Fruit fly (Drosophila melanogaster) whole organism, pupa: Measurements from ENCODE around the gene p-cup.

Source experiments
- CG10348 ChIP-seq: fragments of 200-800 bp; sonication (Bioruptor generic); IDR thresholded peaks from 2 replicates; pipeline ENCODE4 v1.3.6; 2022; ENCODE audit warnings: missing biosample characterization, missing genetic modification characterization
- CG12605 ChIP-seq: fragments of 200-800 bp; sonication (Bioruptor generic); IDR thresholded peaks from 2 replicates; pipeline ENCODE4 v1.3.6; 2022; ENCODE audit warnings: missing biosample characterization, missing genetic modification characterization
- CG13204 ChIP-seq: fragments of 200-800 bp; sonication (Bioruptor generic); optimal IDR thresholded peaks from 2 replicates; lab custom pipeline; 2018; ENCODE audit warnings: missing biosample characterization, mild to moderate bottlenecking, missing genetic modification characterization, moderate library complexity
- CG14655 ChIP-seq: fragments of 200-800 bp; sonication (Bioruptor generic); optimal IDR thresholded peaks from 3 replicates; lab custom pipeline; 2017; ENCODE audit warnings: mild to moderate bottlenecking, missing biosample characterization, missing genetic modification reagents, missing genetic modification characterization
- CG15710 ChIP-seq: fragments of 200-800 bp; sonication (Bioruptor generic); optimal IDR thresholded peaks from 2 replicates; lab custom pipeline; 2018; ENCODE audit warnings: missing biosample characterization, mild to moderate bottlenecking, missing genetic modification characterization, moderate library complexity
- CG17806 ChIP-seq: fragments of 200-800 bp; sonication (Bioruptor generic); optimal IDR thresholded peaks from 2 replicates; lab custom pipeline; 2018; ENCODE audit warnings: missing biosample characterization, mild to moderate bottlenecking, missing genetic modification characterization, moderate library complexity
- CG32121 ChIP-seq: fragments of 200-800 bp; sonication (Bioruptor generic); IDR thresholded peaks from 2 replicates; pipeline ENCODE4 v1.3.6; 2022; ENCODE audit warnings: missing biosample characterization, missing genetic modification characterization
- CG34367 ChIP-seq: fragments of 200-800 bp; sonication (Bioruptor generic); optimal IDR thresholded peaks from 2 replicates; lab custom pipeline; 2018; ENCODE audit warnings: missing biosample characterization, mild to moderate bottlenecking, missing genetic modification characterization
- CG4496 ChIP-seq: fragments of 200-800 bp; sonication (Bioruptor generic); IDR thresholded peaks from 3 replicates; pipeline ENCODE4 v1.3.6; 2022; ENCODE audit warnings: missing biosample characterization, missing genetic modification characterization
- CG8159 ChIP-seq: fragments of 200-800 bp; sonication (Bioruptor generic); optimal IDR thresholded peaks from 3 replicates; lab custom pipeline; 2018; ENCODE audit warnings: missing biosample characterization, mild to moderate bottlenecking, missing genetic modification characterization, moderate library complexity
- CG8301 ChIP-seq: fragments of 200-800 bp; sonication (Bioruptor generic); optimal IDR thresholded peaks from 2 replicates; lab custom pipeline; 2018; ENCODE audit warnings: missing biosample characterization, mild to moderate bottlenecking, missing genetic modification characterization
- CG9948 ChIP-seq: fragments of 200-800 bp; sonication (Bioruptor generic); optimal IDR thresholded peaks from 2 replicates; lab custom pipeline; 2018; ENCODE audit warnings: missing biosample characterization, mild to moderate bottlenecking, missing genetic modification characterization, moderate library complexity
- D1 ChIP-seq: fragments of 200-800 bp; sonication (Bioruptor generic); optimal IDR thresholded peaks from 2 replicates; lab custom pipeline; 2018; ENCODE audit warnings: missing biosample characterization, mild to moderate bottlenecking, missing genetic modification characterization, moderate library complexity
- EcR ChIP-seq: fragments of 200-800 bp; sonication (Bioruptor generic); optimal IDR thresholded peaks from 3 replicates; lab custom pipeline; 2019; ENCODE audit warnings: missing biosample characterization, missing genetic modification characterization, mild to moderate bottlenecking, moderate library complexity, missing genetic modification reagents
- Ets98B ChIP-seq: fragments of 200-800 bp; sonication (Bioruptor generic); IDR thresholded peaks from 2 replicates; pipeline ENCODE4 v1.3.6; 2022; ENCODE audit warnings: missing biosample characterization, missing genetic modification characterization
- Pif1A ChIP-seq: fragments of 200-800 bp; sonication (Bioruptor generic); optimal IDR thresholded peaks from 3 replicates; lab custom pipeline; 2016; ENCODE audit warnings: missing biosample characterization, missing genetic modification characterization
- Pif1B ChIP-seq: fragments of 200-800 bp; sonication (Bioruptor generic); optimal IDR thresholded peaks from 3 replicates; lab custom pipeline; 2016; ENCODE audit warnings: missing biosample characterization, missing genetic modification characterization
- Snoo ChIP-seq: fragments of 200-800 bp; sonication (Bioruptor generic); optimal IDR thresholded peaks from 3 replicates; lab custom pipeline; 2017; ENCODE audit warnings: missing biosample characterization, mild to moderate bottlenecking, missing genetic modification characterization, inconsistent platforms
- fd96Ca ChIP-seq: fragments of 200-800 bp; sonication (Bioruptor generic); IDR thresholded peaks from 3 replicates; pipeline ENCODE4 v1.3.6; 2022; ENCODE audit warnings: missing biosample characterization, missing genetic modification characterization
- gl ChIP-seq: fragments of 200-800 bp; sonication (Bioruptor generic); optimal IDR thresholded peaks from 2 replicates; lab custom pipeline; 2018; ENCODE audit warnings: missing biosample characterization, mild to moderate bottlenecking, missing genetic modification characterization
- rn ChIP-seq: fragments of 200-800 bp; sonication (Bioruptor generic); IDR thresholded peaks from 2 replicates; pipeline ENCODE4 v1.3.6; 2022; ENCODE audit warnings: missing biosample characterization, missing genetic modification characterization

p-cup gene

DNA sequence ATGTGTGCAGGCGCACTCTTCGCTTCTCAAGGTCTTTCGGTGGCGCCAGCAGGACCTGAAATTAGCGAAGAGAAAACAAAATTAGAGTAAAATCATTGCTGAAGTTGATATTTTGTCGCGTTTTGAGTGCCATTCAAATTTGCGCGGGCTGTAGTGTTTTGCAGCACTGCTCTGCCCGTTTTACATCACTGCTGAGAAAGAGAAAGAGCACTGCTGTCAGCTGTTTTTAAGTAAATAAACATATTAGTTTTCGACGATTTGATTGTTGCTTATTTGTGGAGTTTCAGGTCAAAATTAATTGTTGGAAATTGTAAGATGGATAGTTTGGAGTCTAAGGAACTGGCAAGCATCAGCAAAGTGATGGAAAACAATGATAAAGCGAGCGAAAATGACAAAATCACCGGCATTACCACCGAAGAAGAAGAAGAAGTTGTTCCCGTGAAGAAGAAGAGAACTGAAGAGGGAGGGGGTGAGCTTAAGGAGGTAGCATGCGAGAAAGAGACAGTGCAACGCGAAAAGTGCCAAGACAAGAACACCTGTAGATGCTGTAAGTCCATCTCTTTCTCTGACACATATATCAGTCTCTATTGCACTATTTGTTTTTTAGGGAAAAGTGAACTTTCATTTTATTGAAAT is 25.1 kb downstream of the p-cup start, which contains the start of gene ENGase:
Gene ENGase, plus strand, starts transcription at position 282 of the 636 bp plus-strand sequence.
- TF ChIP-seq fd96Ca (0 out of 3 replicates have a peak, but pooled peaks have one; percentile 37), CG12605 (peak; percentile 24; the same call in 1 of the 2 replicates), D1 (tag; lab: Kevin White, UChicago) (no peak), CG15710 (no peak), CG8159 (no peak), CG4496 (GFP tag; lab: Robert Waterston, UW) (0 out of 3 replicates have a peak, but pooled peaks have one; percentile 13)

DNA sequence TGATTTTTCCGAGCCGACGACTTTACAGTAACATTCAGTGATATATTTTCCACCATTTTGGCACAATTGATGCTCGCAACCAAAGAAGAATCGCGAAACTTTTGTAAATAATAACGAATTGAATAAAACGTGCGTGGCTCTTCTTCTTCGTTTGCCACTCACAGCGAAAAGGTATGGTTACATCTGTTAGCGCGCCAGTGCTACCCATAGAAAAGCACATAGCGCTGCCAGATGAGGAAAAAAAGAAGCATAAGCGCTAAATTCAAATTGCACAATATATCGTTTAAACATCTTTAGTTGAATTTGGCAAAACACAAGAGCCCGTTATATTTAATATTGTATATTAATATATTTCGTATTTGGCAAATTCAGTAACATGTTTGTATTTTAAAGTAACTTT is 26.6 kb downstream of the p-cup start, which contains the start of gene CG8611:
Gene CG8611, minus strand, starts transcription at position 159 of the 400 bp plus-strand sequence.
- TF ChIP-seq CG34367 (tag; lab: Kevin White, UChicago) (no peak), Snoo (no peak), CG9948 (tag; lab: Kevin White, UChicago) (no peak), rn (no peak), EcR (GFP tag; lab: Kevin White, UChicago) (no peak), CG15710 (no peak), Pif1A (GFP tag; lab: Kevin White, UChicago) (no peak), fd96Ca (no peak), CG8159 (no peak), CG10348 (no peak), CG32121 (no peak), CG13204 (GFP tag; lab: Kevin White, UChicago) (no peak), Ets98B (GFP tag; lab: Robert Waterston, UW) (no peak)

- TF ChIP-seq Ets98B (GFP tag; lab: Robert Waterston, UW): no peak
- TF ChIP-seq D1 (tag; lab: Kevin White, UChicago): no peak
- TF ChIP-seq CG13204 (GFP tag; lab: Kevin White, UChicago): no peak
- no peak for TF ChIP-seq Snoo
- TF ChIP-seq CG14655 (GFP tag; lab: Kevin White, UChicago): no peak
- no peak for TF ChIP-seq Pif1A (GFP tag; lab: Kevin White, UChicago)
- TF ChIP-seq CG10348: no peak
- no peak for TF ChIP-seq gl (tag; lab: Kevin White, UChicago)
- no peak for TF ChIP-seq CG4496 (GFP tag; lab: Robert Waterston, UW)
- no peak for TF ChIP-seq EcR (GFP tag; lab: Kevin White, UChicago)
- TF ChIP-seq CG8301 (tag; lab: Kevin White, UChicago): no peak
- no peak for TF ChIP-seq rn
- no peak for TF ChIP-seq CG32121
- TF ChIP-seq CG15710: no peak
- no peak for TF ChIP-seq CG8159
- no peak for TF ChIP-seq fd96Ca
- TF ChIP-seq CG17806: no peak
- no peak for TF ChIP-seq CG9948 (tag; lab: Kevin White, UChicago)
- no peak for TF ChIP-seq Pif1B (GFP tag; lab: Kevin White, UChicago)
- TF ChIP-seq CG34367 (tag; lab: Kevin White, UChicago): no peak
These were observed 40.8 kb downstream of the p-cup start for dm6 chrX:17407737-17408136.

- TF ChIP-seq CG32121 (no peak), Pif1A (GFP tag; lab: Kevin White, UChicago) (no peak), CG14655 (GFP tag; lab: Kevin White, UChicago) (no peak)
These were observed 43.7 kb downstream of the p-cup start for dm6 chrX:17404883-17405282.

- TF ChIP-seq CG34367 (tag; lab: Kevin White, UChicago) (no peak), Ets98B (GFP tag; lab: Robert Waterston, UW) (no peak), CG12605 (no peak), CG8301 (tag; lab: Kevin White, UChicago) (no peak), D1 (tag; lab: Kevin White, UChicago) (no peak), CG13204 (GFP tag; lab: Kevin White, UChicago) (no peak)
These were observed 50.4 kb downstream of the p-cup start for dm6 chrX:17398215-17398614.

- TF ChIP-seq CG4496 (GFP tag; lab: Robert Waterston, UW): peak; percentile 51; the same call in 2 of the 3 replicates
- TF ChIP-seq Pif1A (GFP tag; lab: Kevin White, UChicago): no peak
- no peak for TF ChIP-seq Ets98B (GFP tag; lab: Robert Waterston, UW)
- TF ChIP-seq CG32121: no peak
- TF ChIP-seq CG12605: no peak
- peak; percentile 29 for TF ChIP-seq CG13204 (GFP tag; lab: Kevin White, UChicago)
- TF ChIP-seq CG8159: no peak
These were observed 51.4 kb downstream of the p-cup start, which contains the start of gene B-H1 for dm6 chrX:17397103-17397711. Gene B-H1 (plus strand): TSS chrX:17397478.
